Fruit fly (Drosophila melanogaster): Measurements from ENCODE around the gene Taf13.

Taf13 gene

DNA sequence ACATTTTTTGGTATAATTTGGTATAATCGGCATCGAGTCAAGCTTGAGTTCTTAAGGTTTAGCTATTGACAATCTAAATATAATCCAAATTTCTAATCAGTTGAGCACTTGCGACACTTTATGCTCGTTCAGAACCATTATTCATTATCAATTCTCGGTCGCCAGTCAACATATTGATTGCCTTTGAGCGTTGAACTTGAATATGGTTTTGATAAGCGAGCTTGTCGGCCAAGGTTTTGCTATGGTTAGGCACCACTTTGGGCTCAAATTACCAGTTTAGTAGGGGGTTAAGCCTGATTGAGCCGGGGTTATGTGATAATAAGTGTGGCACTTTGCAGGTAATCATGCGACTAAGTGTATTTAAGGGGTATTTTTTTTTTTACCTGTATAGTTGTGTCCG is 19.3 kb downstream of the Taf13 start:
- TF ChIP-seq Abd-B (GFP tag; optimal IDR thresholded peaks at IDR 0.05) (no peak), woc (GFP tag; optimal IDR thresholded peaks at IDR 0.05) (no peak), h (GFP tag; optimal IDR thresholded peaks at IDR 0.05) (no peak), OdsH (GFP tag; optimal IDR thresholded peaks at IDR 0.05) (no peak), Hr83 (GFP tag; optimal IDR thresholded peaks at IDR 0.05; ENCODE audit: poor library complexity, severe bottlenecking) (no peak)

DNA sequence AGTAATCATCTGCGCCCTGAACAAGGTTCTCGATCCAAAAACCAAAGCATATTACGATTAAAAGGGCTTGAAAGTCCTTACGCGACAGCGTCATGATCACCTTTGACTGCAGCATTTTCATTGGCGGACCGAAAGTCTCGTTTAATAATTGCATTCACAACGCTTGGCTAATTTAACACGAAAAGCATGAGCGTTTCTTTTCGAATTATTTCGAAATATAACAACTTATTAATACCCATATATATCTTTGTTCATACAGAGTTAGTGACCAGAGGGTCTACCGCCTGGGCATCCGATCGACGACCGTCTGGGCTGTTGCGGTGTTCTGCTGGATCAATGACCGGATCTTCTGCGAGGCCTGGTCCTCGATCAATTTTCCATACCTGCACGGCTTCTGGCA is 21.6 kb downstream of the Taf13 start, which contains the start of gene CG10730:
Gene CG10730, minus strand, starts transcription at position 101 of the 400 bp plus-strand sequence.
- no peak for TF ChIP-seq jim (GFP tag; optimal IDR thresholded peaks at IDR 0.05)
- no peak for TF ChIP-seq h (GFP tag; optimal IDR thresholded peaks at IDR 0.05)
- no peak for TF ChIP-seq foxo (GFP tag; optimal IDR thresholded peaks at IDR 0.05)
- no peak for TF ChIP-seq dsf (GFP tag; optimal IDR thresholded peaks at IDR 0.05; ENCODE audit: borderline replicate concordance)
- no peak for TF ChIP-seq rgr (GFP tag; optimal IDR thresholded peaks at IDR 0.05)
- TF ChIP-seq sv (GFP tag; optimal IDR thresholded peaks at IDR 0.05) = no peak
- no peak for TF ChIP-seq CG9705 (GFP tag; optimal IDR thresholded peaks at IDR 0.05)
- TF ChIP-seq sage (GFP tag; optimal IDR thresholded peaks at IDR 0.05) = no peak
- TF ChIP-seq HLH106 (tag; optimal IDR thresholded peaks at IDR 0.05) = no peak
- no peak for TF ChIP-seq psq (GFP tag; optimal IDR thresholded peaks at IDR 0.05)
- no peak for TF ChIP-seq Mio (GFP tag; optimal IDR thresholded peaks at IDR 0.05)
- TF ChIP-seq Hr83 (GFP tag; optimal IDR thresholded peaks at IDR 0.05; ENCODE audit: poor library complexity, severe bottlenecking) = no peak
- no peak for TF ChIP-seq Sp1 (GFP tag; optimal IDR thresholded peaks at IDR 0.05)
- TF ChIP-seq woc (GFP tag; optimal IDR thresholded peaks at IDR 0.05) = no peak
- no peak for TF ChIP-seq usp (GFP tag; optimal IDR thresholded peaks at IDR 0.05)
- TF ChIP-seq Abd-B (GFP tag; optimal IDR thresholded peaks at IDR 0.05) = no peak
- no peak for TF ChIP-seq lola (GFP tag; optimal IDR thresholded peaks at IDR 0.05)

DNA sequence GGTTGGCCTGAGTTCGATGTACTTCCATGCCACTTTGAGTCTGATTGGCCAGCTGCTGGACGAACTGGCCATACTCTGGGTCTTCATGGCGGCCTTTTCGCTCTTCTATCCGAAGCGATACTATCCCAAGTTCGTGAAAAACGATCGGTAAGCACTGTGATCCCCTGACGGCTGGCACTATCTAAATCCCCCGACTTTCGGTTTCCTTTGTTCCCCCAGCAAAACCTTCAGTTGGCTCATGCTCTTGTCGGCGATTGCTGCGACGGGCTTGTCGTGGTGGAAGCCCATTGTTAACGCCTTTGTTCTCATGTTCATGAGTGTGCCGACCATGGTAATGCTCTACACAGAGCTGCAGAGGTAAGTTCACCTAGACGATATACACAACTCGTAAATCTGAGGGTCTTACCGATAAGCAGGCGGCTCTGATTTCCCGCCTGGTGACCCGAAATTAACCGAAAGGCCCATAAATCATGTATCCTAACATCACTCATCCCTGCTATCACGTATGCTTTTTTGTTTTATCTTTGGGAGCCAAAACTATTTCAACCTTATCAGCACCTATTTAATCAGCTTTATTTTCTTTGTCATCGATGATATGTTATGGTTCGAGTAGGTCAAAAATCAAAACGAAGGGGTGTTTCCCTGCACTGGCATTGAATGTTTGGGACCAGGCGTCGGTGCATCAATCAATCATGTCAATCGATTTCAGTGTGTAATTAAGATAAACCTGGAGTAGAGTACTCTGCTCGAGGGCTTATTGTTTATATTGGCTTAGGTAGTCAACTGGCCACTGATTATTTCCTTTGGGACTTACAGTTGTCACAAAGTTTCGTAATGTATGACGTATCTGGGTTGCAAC is 24.3 kb downstream of the Taf13 start:
- TF ChIP-seq br (GFP tag; optimal IDR thresholded peaks at IDR 0.05) (peak; percentile 17), dl (GFP tag; optimal IDR thresholded peaks at IDR 0.05; ENCODE audit: insufficient read depth in 1 of 2, partially characterized antibody in 2 of 2) (no peak), HLH106 (tag; optimal IDR thresholded peaks at IDR 0.05) (no peak), OdsH (GFP tag; optimal IDR thresholded peaks at IDR 0.05) (peak; percentile 1), psq (GFP tag; optimal IDR thresholded peaks at IDR 0.05) (no peak), foxo (GFP tag; optimal IDR thresholded peaks at IDR 0.05) (no peak), Rel (GFP tag; optimal IDR thresholded peaks at IDR 0.05) (no peak), Rel (tag; optimal IDR thresholded peaks at IDR 0.05) (peak; percentile 99), h (GFP tag; optimal IDR thresholded peaks at IDR 0.05) (peak; percentile 35), CG32264 (GFP tag; optimal IDR thresholded peaks at IDR 0.05) (no peak), rgr (GFP tag; optimal IDR thresholded peaks at IDR 0.05) (no peak)

DNA sequence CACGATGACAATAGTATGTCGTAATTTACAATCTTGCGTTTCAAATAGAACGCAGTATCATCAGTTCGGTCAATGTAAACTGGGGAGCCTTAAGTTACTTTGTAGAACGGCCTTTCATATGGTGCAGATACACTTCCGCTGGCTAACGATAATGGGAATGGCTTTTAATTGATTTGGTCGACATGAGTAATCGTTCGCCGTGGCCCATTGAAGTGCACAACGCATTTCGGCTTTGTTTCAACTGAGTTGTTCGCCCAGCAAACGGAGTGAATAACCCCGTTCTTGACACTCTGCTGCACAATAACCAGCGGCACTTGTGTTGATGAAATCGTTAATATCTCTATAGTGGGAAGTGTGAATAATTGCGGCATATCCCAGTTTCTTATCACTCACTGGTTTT is 25.7 kb downstream of the Taf13 start:
- TF ChIP-seq ey (GFP tag; optimal IDR thresholded peaks at IDR 0.05) (no peak), Rel (GFP tag; optimal IDR thresholded peaks at IDR 0.05) (no peak), Rel (tag; optimal IDR thresholded peaks at IDR 0.05) (peak; percentile 63), Mio (GFP tag; optimal IDR thresholded peaks at IDR 0.05) (no peak), pan (optimal IDR thresholded peaks at IDR 0.05) (no peak), rgr (GFP tag; optimal IDR thresholded peaks at IDR 0.05) (no peak)

DNA sequence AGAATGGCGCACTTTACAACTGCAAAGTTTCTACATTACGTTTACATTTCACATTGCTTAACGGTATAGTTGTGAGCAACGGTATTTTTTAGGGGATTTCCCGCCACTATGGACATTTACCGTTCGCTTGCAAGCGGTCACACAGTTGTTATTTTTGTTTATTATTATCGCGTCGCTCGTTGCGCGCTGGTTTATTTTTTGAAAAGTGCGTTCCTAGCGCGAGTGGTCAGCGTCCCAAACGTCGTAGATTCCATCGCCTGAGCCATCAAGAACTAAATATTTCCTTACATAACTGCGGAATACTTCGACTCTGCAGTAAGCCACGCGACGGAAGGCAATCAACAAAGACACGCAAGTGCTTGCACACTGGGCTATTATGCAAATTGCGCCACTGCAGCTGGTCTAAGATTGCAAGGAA is 27.4 kb downstream of the Taf13 start, which contains the start of gene bwa:
Gene bwa, plus strand, starts transcription at position 159 of the 418 bp plus-strand sequence.
- TF ChIP-seq Rel (GFP tag; optimal IDR thresholded peaks at IDR 0.05) = no peak
- TF ChIP-seq Rel (tag; optimal IDR thresholded peaks at IDR 0.05) = peak; percentile 98
- TF ChIP-seq sv (GFP tag; optimal IDR thresholded peaks at IDR 0.05) = no peak
- peak; percentile 5 for TF ChIP-seq h (GFP tag; optimal IDR thresholded peaks at IDR 0.05)
- TF ChIP-seq rgr (GFP tag; optimal IDR thresholded peaks at IDR 0.05) = peak; percentile 5

DNA sequence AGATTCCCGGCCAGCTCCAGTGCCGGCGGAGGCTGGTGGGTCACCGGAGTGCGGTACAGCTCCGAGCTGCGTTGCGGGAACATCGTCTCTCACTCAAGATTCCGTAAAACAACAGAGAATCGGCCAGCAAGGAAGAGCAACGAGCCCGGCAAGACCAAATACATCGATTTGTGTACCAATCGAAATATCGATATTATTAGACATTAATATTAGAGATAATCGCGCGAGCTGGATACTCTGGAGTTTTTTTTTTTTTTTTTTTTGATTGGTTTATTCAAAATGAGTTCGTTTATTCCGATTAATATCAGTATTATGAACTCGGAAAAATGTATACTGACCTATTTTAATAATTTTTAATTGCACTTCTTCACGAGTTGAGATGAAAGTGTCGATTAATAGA is 28.1 kb downstream of the Taf13 start, which contains the start of gene vls:
Gene vls, minus strand, starts transcription at position 164 of the 400 bp plus-strand sequence.
- no peak for TF ChIP-seq dl (GFP tag; optimal IDR thresholded peaks at IDR 0.05; ENCODE audit: insufficient read depth in 1 of 2, partially characterized antibody in 2 of 2)
- TF ChIP-seq CG9705 (GFP tag; optimal IDR thresholded peaks at IDR 0.05) = no peak
- no peak for TF ChIP-seq foxo (GFP tag; optimal IDR thresholded peaks at IDR 0.05)
- no peak for TF ChIP-seq brk (GFP tag; optimal IDR thresholded peaks at IDR 0.05)

All from whole organism, wandering third instar larva.